Worm (Caenorhabditis elegans) whole organism, mixed stage, embryonic: Measurements from ENCODE around the gene igcm-2.

Experiments
- elt-1 ChIP-seq: sonication (generic microtip); optimal IDR thresholded peaks from 2 replicates; lab custom pipeline; 2017; ENCODE audit warnings: missing genetic modification characterization, mild to moderate bottlenecking, missing compliant biosample characterization, antibody characterized with exemption, moderate library complexity, borderline replicate concordance; ENCODE audit not compliant: insufficient read depth
- lin-13 ChIP-seq: fragments of 150-350 bp; optimal IDR thresholded peaks from 2 replicates; lab custom pipeline; 2014; ENCODE audit warnings: missing biosample characterization, missing genetic modification characterization
- nhr-2 ChIP-seq: fragments of 150-350 bp; optimal IDR thresholded peaks from 2 replicates; lab custom pipeline; 2014; ENCODE audit warnings: missing biosample characterization, missing genetic modification characterization
- nhr-237 ChIP-seq: fragments of 150-350 bp; optimal IDR thresholded peaks from 2 replicates; lab custom pipeline; 2014; ENCODE audit warnings: missing biosample characterization, missing genetic modification characterization
- nhr-28 ChIP-seq: fragments of 150-350 bp; optimal IDR thresholded peaks from 2 replicates; lab custom pipeline; 2014; ENCODE audit warnings: missing biosample characterization, missing genetic modification characterization
- sptf-1 ChIP-seq: sonication (generic microtip); optimal IDR thresholded peaks from 2 replicates; lab custom pipeline; 2017; ENCODE audit warnings: mild to moderate bottlenecking, missing genetic modification characterization, moderate library complexity, missing compliant biosample characterization
- unc-120 ChIP-seq: sonication (generic microtip); optimal IDR thresholded peaks from 2 replicates; lab custom pipeline; 2017; ENCODE audit warnings: missing genetic modification characterization, missing compliant biosample characterization; ENCODE audit not compliant: poor library complexity, severe bottlenecking
- unc-39 ChIP-seq: fragments of 150-350 bp; optimal IDR thresholded peaks from 2 replicates; lab custom pipeline; 2014; ENCODE audit warnings: missing biosample characterization, missing genetic modification characterization

DNA sequence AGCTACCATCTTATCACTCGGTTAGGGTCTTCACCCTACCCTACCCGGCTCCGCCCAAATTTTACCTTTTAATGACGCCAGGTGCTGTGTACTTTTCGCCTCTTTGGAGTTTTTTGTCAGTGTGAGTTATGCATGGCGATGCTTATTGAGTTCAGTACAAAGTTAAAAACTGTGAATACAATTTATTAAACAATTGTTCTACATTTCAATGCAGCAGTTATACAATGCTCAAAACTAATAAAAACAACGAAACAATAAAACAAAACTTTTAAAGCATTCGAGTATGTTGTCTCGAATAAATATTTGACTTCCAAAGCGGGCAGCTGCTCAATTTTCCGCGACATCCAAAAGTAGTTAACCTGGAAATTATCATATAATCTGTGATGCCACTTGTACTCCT is 39.1 kb upstream of the igcm-2 start, which contains the start of gene ctsa-2:
- TF ChIP-seq unc-120 (tag; lab: Kevin White, UChicago) = no peak
- TF ChIP-seq nhr-237 (tag; lab: Kevin White, UChicago) = no peak
- TF ChIP-seq nhr-28 (tag; lab: Kevin White, UChicago) = no peak
- no peak for TF ChIP-seq elt-1
- TF ChIP-seq nhr-2 (tag; lab: Kevin White, UChicago) = no peak
- no peak for TF ChIP-seq lin-13 (tag; lab: Kevin White, UChicago)
- no peak for TF ChIP-seq sptf-1
- TF ChIP-seq unc-39 (tag; lab: Kevin White, UChicago) = no peak
